Worm (Caenorhabditis elegans): ENCODE results near the gene copg-1.
A peak's percentile ranks its signal among the peaks of the same experiment; 100 is the strongest.

copg-1 gene

ce11 chrIV:10191498-10191897, 39.8 kb downstream of the copg-1 start:
- no peak for TF ChIP-seq elt-3 (tag; optimal IDR thresholded peaks at IDR 0.05)
- TF ChIP-seq unc-62 (GFP tag; optimal IDR thresholded peaks at IDR 0.05): no peak
- TF ChIP-seq lin-32 (GFP tag; optimal IDR thresholded peaks at IDR 0.05): no peak
- no peak for TF ChIP-seq tbx-8 (GFP tag; optimal IDR thresholded peaks at IDR 0.05)
- peak; percentile 77 for TF ChIP-seq ces-1 (GFP tag; optimal IDR thresholded peaks at IDR 0.05)
- no peak for TF ChIP-seq sptf-1 (tag; optimal IDR thresholded peaks at IDR 0.05)
- no peak for TF ChIP-seq nhr-28 (tag; optimal IDR thresholded peaks at IDR 0.05)

ce11 chrIV:10194345-10194744, 42.6 kb downstream of the copg-1 start, which contains the start of gene ptrg-1:
TSS of gene ptrg-1 (minus strand) at chrIV:10194445.
- no peak for TF ChIP-seq ces-1 (GFP tag; optimal IDR thresholded peaks at IDR 0.05)
- TF ChIP-seq lin-13 (tag; optimal IDR thresholded peaks at IDR 0.05): no peak
- no peak for TF ChIP-seq drap-1 (GFP tag; optimal IDR thresholded peaks at IDR 0.05)
- no peak for TF ChIP-seq bed-3 (GFP tag; optimal IDR thresholded peaks at IDR 0.05)
- no peak for TF ChIP-seq ceh-83 (GFP tag; optimal IDR thresholded peaks at IDR 0.05)
- TF ChIP-seq nhr-2 (tag; optimal IDR thresholded peaks at IDR 0.05): no peak
- no peak for TF ChIP-seq ceh-43 (GFP tag; optimal IDR thresholded peaks at IDR 0.05)
- TF ChIP-seq sptf-1 (tag; optimal IDR thresholded peaks at IDR 0.05): no peak
- no peak for TF ChIP-seq sem-2 (GFP tag; optimal IDR thresholded peaks at IDR 0.05)
- no peak for TF ChIP-seq nhr-12 (tag; optimal IDR thresholded peaks at IDR 0.05)
- no peak for TF ChIP-seq nhr-237 (tag; optimal IDR thresholded peaks at IDR 0.05)
- TF ChIP-seq elt-3 (tag; optimal IDR thresholded peaks at IDR 0.05): no peak
- TF ChIP-seq unc-120 (tag; optimal IDR thresholded peaks at IDR 0.05; ENCODE audit: poor library complexity, severe bottlenecking): no peak
- TF ChIP-seq unc-62 (GFP tag; optimal IDR thresholded peaks at IDR 0.05): no peak
- TF ChIP-seq elt-1 (tag; optimal IDR thresholded peaks at IDR 0.05; ENCODE audit: borderline replicate concordance, insufficient read depth): no peak
- TF ChIP-seq tbx-8 (GFP tag; optimal IDR thresholded peaks at IDR 0.05): no peak
- no peak for TF ChIP-seq mls-2 (tag; optimal IDR thresholded peaks at IDR 0.05)
- no peak for TF ChIP-seq snpc-4 (tag; optimal IDR thresholded peaks at IDR 0.05)
- TF ChIP-seq flh-1 (GFP tag; optimal IDR thresholded peaks at IDR 0.05): no peak
- no peak for TF ChIP-seq unc-39 (tag; optimal IDR thresholded peaks at IDR 0.05)

- TF ChIP-seq lsy-2 (tag; optimal IDR thresholded peaks at IDR 0.05): peak; percentile 49
- TF ChIP-seq mls-2 (tag; optimal IDR thresholded peaks at IDR 0.05): no peak
- no peak for TF ChIP-seq unc-39 (tag; optimal IDR thresholded peaks at IDR 0.05)
These were observed 45.6 kb downstream of the copg-1 start, which contains the start of gene gon-4 for ce11 chrIV:10197317-10197867. TSS of gene gon-4 (plus strand) at chrIV:10197817.
